In the genomic region with DNA sequence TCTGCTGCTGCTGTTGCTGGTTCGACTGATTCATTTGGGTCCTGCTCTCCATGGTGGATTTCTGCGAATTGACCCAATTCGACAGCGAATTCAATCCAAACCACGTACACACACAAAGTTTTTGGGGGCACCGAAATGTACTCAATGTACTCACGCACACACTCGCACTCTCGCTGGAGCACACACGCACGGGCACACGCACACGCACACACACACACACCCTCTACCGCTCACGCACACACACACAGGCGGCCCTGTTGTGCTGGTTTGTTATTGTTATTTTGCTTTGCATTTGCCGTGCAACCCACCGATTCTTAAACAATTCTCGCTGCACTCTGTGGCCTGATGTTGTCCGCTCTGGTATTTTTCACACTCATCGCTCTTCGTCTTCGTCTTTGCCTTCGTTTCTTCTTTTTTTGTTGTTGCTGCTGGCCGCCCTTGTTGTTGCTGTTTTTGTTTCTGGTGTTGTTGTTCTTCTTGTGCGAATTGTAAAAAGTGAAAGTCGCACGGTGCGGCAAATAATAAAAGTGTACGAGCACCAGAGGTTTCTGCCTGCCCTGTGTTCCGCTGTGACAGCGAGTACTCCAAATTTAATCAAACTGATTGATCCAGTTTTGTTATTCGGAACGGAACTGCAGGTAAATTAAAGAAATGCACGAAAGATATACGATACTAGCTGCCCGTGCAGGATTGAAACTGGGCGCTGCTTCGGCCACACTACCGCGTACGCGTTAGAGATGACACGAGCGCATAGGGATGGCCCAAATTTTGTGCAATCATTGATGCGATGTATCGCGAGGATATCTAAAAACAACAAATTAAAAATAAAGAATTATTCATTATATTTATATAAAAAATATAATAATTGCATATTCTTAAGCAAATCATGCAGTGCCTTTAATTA, we compare ENCODE assay signal across 6 fruit fly cellular contexts.
TF ChIP-seq lines count a peak whose summit lies in the region.

TSS of gene CG3744 (minus strand) at position 716 of the 904 bp plus-strand sequence.

- TF ChIP-seq CTCF in whole organism, embryonic (GFP tag; optimal IDR thresholded peaks at IDR 0.05; lab: Kevin White, UChicago): no peak

TF ChIP-seq in whole organism, 6 proteins besides CTCF, POLR2A, EP300 and RAD21:
- TF ChIP-seq psq (optimal IDR thresholded peaks at IDR 0.05; lab: Kevin White, UChicago) (no peak), CG8478 (optimal IDR thresholded peaks at IDR 0.05; lab: Kevin White, UChicago) (peak; percentile 59), Dll (optimal IDR thresholded peaks at IDR 0.05; lab: Kevin White, UChicago) (no peak), EcR (GFP tag; optimal IDR thresholded peaks at IDR 0.05; lab: Kevin White, UChicago) (no peak), pan (optimal IDR thresholded peaks at IDR 0.05; lab: Kevin White, UChicago) (no peak)

TF ChIP-seq in whole organism, adult, 20 proteins besides CTCF, POLR2A, EP300 and RAD21 (continues in another document):
- TF ChIP-seq Clk (GFP tag; optimal IDR thresholded peaks at IDR 0.05; lab: Kevin White, UChicago): peak; percentile 82
- peak; percentile 72 for TF ChIP-seq CG5204 (GFP tag; optimal IDR thresholded peaks at IDR 0.05; lab: Kevin White, UChicago)
- no peak for TF ChIP-seq kay (GFP tag; lab: Kevin White, UChicago; ENCODE audit: borderline replicate concordance)
- peak; percentile 87 for TF ChIP-seq CG7045 (GFP tag; optimal IDR thresholded peaks at IDR 0.05; lab: Kevin White, UChicago)
- peak; percentile 84 for TF ChIP-seq ovo (GFP tag; optimal IDR thresholded peaks at IDR 0.05; lab: Kevin White, UChicago)
- peak; percentile 80 for TF ChIP-seq bab1 (GFP tag; optimal IDR thresholded peaks at IDR 0.05; lab: Kevin White, UChicago)
- TF ChIP-seq tj (GFP tag; optimal IDR thresholded peaks at IDR 0.05; lab: Kevin White, UChicago): peak; percentile 34
- no peak for TF ChIP-seq Mnt (GFP tag; optimal IDR thresholded peaks at IDR 0.05; lab: Kevin White, UChicago)
- TF ChIP-seq CG14711 (tag; optimal IDR thresholded peaks at IDR 0.05; lab: Kevin White, UChicago): peak; percentile 70
- peak; percentile 84 for TF ChIP-seq toe (GFP tag; optimal IDR thresholded peaks at IDR 0.05; lab: Kevin White, UChicago)
- peak; percentile 81 for TF ChIP-seq CG11617 (GFP tag; optimal IDR thresholded peaks at IDR 0.05; lab: Kevin White, UChicago)
- TF ChIP-seq cnc (optimal IDR thresholded peaks at IDR 0.05; lab: Kevin White, UChicago): no peak
- TF ChIP-seq CG7101 (tag; optimal IDR thresholded peaks at IDR 0.05; lab: Kevin White, UChicago): peak; percentile 83
- peak; percentile 80 for TF ChIP-seq CG1620 (GFP tag; optimal IDR thresholded peaks at IDR 0.05; lab: Kevin White, UChicago)
- TF ChIP-seq Hr96 (GFP tag; optimal IDR thresholded peaks at IDR 0.05; lab: Kevin White, UChicago): peak; percentile 50

TF ChIP-seq in whole organism, embryonic, 481 proteins besides CTCF, POLR2A, EP300 and RAD21 (continues in another document):
- TF ChIP-seq pros (GFP tag; optimal IDR thresholded peaks at IDR 0.05; lab: Kevin White, UChicago): no peak
- peak; percentile 37 for TF ChIP-seq luna (GFP tag; optimal IDR thresholded peaks at IDR 0.05; lab: Kevin White, UChicago)
- 0 out of 2 replicates have a peak, but pooled peaks have one; percentile 9 for TF ChIP-seq Dip2 (GFP tag; IDR thresholded peaks at IDR 0.05; lab: Robert Waterston, UW)
- peak; percentile 28 for TF ChIP-seq CG31388 (GFP tag; optimal IDR thresholded peaks at IDR 0.05; lab: Kevin White, UChicago)
- TF ChIP-seq disco-r (GFP tag; optimal IDR thresholded peaks at IDR 0.05; lab: Kevin White, UChicago): no peak
- peak; percentile 98 for TF ChIP-seq Gug (GFP tag; IDR thresholded peaks at IDR 0.05; lab: Robert Waterston, UW)
- peak; percentile 79 for TF ChIP-seq CG7357 (GFP tag; IDR thresholded peaks at IDR 0.05; lab: Robert Waterston, UW)
- TF ChIP-seq CG17359 (tag; optimal IDR thresholded peaks at IDR 0.05; lab: Kevin White, UChicago): peak; percentile 90
- TF ChIP-seq da (GFP tag; optimal IDR thresholded peaks at IDR 0.05; lab: Kevin White, UChicago): no peak
- peak; percentile 93 for TF ChIP-seq CG32772 (GFP tag; IDR thresholded peaks at IDR 0.05; lab: Robert Waterston, UW)
- peak; percentile 27 for TF ChIP-seq CG3163 (GFP tag; optimal IDR thresholded peaks at IDR 0.05; lab: Kevin White, UChicago)
- peak; percentile 11 for TF ChIP-seq CG4707 (GFP tag; optimal IDR thresholded peaks at IDR 0.05; lab: Kevin White, UChicago)
- TF ChIP-seq caup (GFP tag; optimal IDR thresholded peaks at IDR 0.05; lab: Kevin White, UChicago; ENCODE audit: severe bottlenecking): peak; percentile 93
- peak; percentile 54 for TF ChIP-seq CG9437 (GFP tag; optimal IDR thresholded peaks at IDR 0.05; lab: Kevin White, UChicago)
- no peak for TF ChIP-seq CG4282 (GFP tag; optimal IDR thresholded peaks at IDR 0.05; lab: Kevin White, UChicago)

TF ChIP-seq in whole organism, prepupa, 60 proteins besides CTCF, POLR2A, EP300 and RAD21 (continues in another document):
- TF ChIP-seq CG8632 (GFP tag; optimal IDR thresholded peaks at IDR 0.05; lab: Kevin White, UChicago): peak; percentile 72
- peak; percentile 71 for TF ChIP-seq dsx (GFP tag; optimal IDR thresholded peaks at IDR 0.05; lab: Kevin White, UChicago; ENCODE audit: poor library complexity, severe bottlenecking)
- peak; percentile 79 for TF ChIP-seq dac (GFP tag; optimal IDR thresholded peaks at IDR 0.05; lab: Kevin White, UChicago)
- no peak for TF ChIP-seq fd85E (GFP tag; optimal IDR thresholded peaks at IDR 0.05; lab: Kevin White, UChicago)
- no peak for TF ChIP-seq vri (GFP tag; optimal IDR thresholded peaks at IDR 0.05; lab: Kevin White, UChicago)
- peak; percentile 31 for TF ChIP-seq fd59A (GFP tag; optimal IDR thresholded peaks at IDR 0.05; lab: Kevin White, UChicago)
- no peak for TF ChIP-seq CG1621 (tag; optimal IDR thresholded peaks at IDR 0.05; lab: Kevin White, UChicago)
- peak; percentile 58 for TF ChIP-seq Sox15 (GFP tag; optimal IDR thresholded peaks at IDR 0.05; lab: Kevin White, UChicago)
- peak; percentile 84 for TF ChIP-seq CG3032 (tag; optimal IDR thresholded peaks at IDR 0.05; lab: Kevin White, UChicago)
- TF ChIP-seq Hr4 (GFP tag; optimal IDR thresholded peaks at IDR 0.05; lab: Kevin White, UChicago): peak; percentile 74
- TF ChIP-seq Gug (GFP tag; IDR thresholded peaks at IDR 0.05; lab: Robert Waterston, UW): peak; percentile 86
- peak; percentile 47 for TF ChIP-seq CG6808 (GFP tag; optimal IDR thresholded peaks at IDR 0.05; lab: Kevin White, UChicago)
- peak; percentile 99 for TF ChIP-seq Blimp-1 (GFP tag; optimal IDR thresholded peaks at IDR 0.05; lab: Kevin White, UChicago)
- TF ChIP-seq pdm3 (GFP tag; optimal IDR thresholded peaks at IDR 0.05; lab: Kevin White, UChicago): no peak
- no peak for TF ChIP-seq CG4318 (GFP tag; optimal IDR thresholded peaks at IDR 0.05; lab: Kevin White, UChicago)
- peak; percentile 73 for TF ChIP-seq CG15336 (GFP tag; IDR thresholded peaks at IDR 0.05; lab: Robert Waterston, UW)

TF ChIP-seq in whole organism, pupa, 21 proteins besides CTCF, POLR2A, EP300 and RAD21 (continues in another document):
- TF ChIP-seq CG8159 (tag; optimal IDR thresholded peaks at IDR 0.05; lab: Kevin White, UChicago) (peak; percentile 80), Snoo (tag; optimal IDR thresholded peaks at IDR 0.05; lab: Kevin White, UChicago) (peak; percentile 83), CG34367 (tag; optimal IDR thresholded peaks at IDR 0.05; lab: Kevin White, UChicago) (peak; percentile 64), Ets98B (GFP tag; IDR thresholded peaks at IDR 0.05; lab: Robert Waterston, UW) (peak; percentile 94), CG10348 (GFP tag; IDR thresholded peaks at IDR 0.05; lab: Robert Waterston, UW) (peak; percentile 67), CG13204 (GFP tag; optimal IDR thresholded peaks at IDR 0.05; lab: Kevin White, UChicago) (peak; percentile 70), CG15710 (tag; optimal IDR thresholded peaks at IDR 0.05; lab: Kevin White, UChicago) (peak; percentile 81), rn (GFP tag; IDR thresholded peaks at IDR 0.05; lab: Robert Waterston, UW) (peak; percentile 76), EcR (GFP tag; optimal IDR thresholded peaks at IDR 0.05; lab: Kevin White, UChicago) (no peak), CG4496 (GFP tag; IDR thresholded peaks at IDR 0.05; lab: Robert Waterston, UW) (peak; percentile 95), CG17806 (tag; optimal IDR thresholded peaks at IDR 0.05; lab: Kevin White, UChicago) (peak; percentile 81), CG12605 (GFP tag; IDR thresholded peaks at IDR 0.05; lab: Robert Waterston, UW) (peak; percentile 54; the same call in 1 of the 2 replicates), CG32121 (GFP tag; IDR thresholded peaks at IDR 0.05; lab: Robert Waterston, UW) (peak; percentile 90), CG8301 (tag; optimal IDR thresholded peaks at IDR 0.05; lab: Kevin White, UChicago) (peak; percentile 74), gl (tag; optimal IDR thresholded peaks at IDR 0.05; lab: Kevin White, UChicago) (peak; percentile 8), D1 (tag; optimal IDR thresholded peaks at IDR 0.05; lab: Kevin White, UChicago) (no peak), Pif1B (GFP tag; optimal IDR thresholded peaks at IDR 0.05; lab: Kevin White, UChicago) (peak; percentile 66)

TF ChIP-seq in whole organism, wandering third instar larva, 38 proteins besides CTCF, POLR2A, EP300 and RAD21 (continues in another document):
- TF ChIP-seq pan (optimal IDR thresholded peaks at IDR 0.05; lab: Kevin White, UChicago) (no peak), N (GFP tag; optimal IDR thresholded peaks at IDR 0.05; lab: Kevin White, UChicago) (peak; percentile 70), dmrt93B (GFP tag; optimal IDR thresholded peaks at IDR 0.05; lab: Kevin White, UChicago) (peak; percentile 78), brk (GFP tag; optimal IDR thresholded peaks at IDR 0.05; lab: Kevin White, UChicago) (no peak), Abd-B (GFP tag; optimal IDR thresholded peaks at IDR 0.05; lab: Kevin White, UChicago) (no peak), Dfd (GFP tag; optimal IDR thresholded peaks at IDR 0.05; lab: Kevin White, UChicago) (no peak), Jra (GFP tag; optimal IDR thresholded peaks at IDR 0.05; lab: Kevin White, UChicago) (no peak), Myc (optimal IDR thresholded peaks at IDR 0.05; lab: Kevin White, UChicago) (no peak), Vsx2 (GFP tag; optimal IDR thresholded peaks at IDR 0.05; lab: Kevin White, UChicago; ENCODE audit: partially characterized antibody) (no peak), HLH106 (tag; optimal IDR thresholded peaks at IDR 0.05; lab: Kevin White, UChicago) (peak; percentile 90), br (GFP tag; optimal IDR thresholded peaks at IDR 0.05; lab: Kevin White, UChicago) (peak; percentile 57), CrebA (GFP tag; optimal IDR thresholded peaks at IDR 0.05; lab: Kevin White, UChicago; ENCODE audit: borderline replicate concordance) (no peak), fru (GFP tag; optimal IDR thresholded peaks at IDR 0.05; lab: Kevin White, UChicago) (peak; percentile 59), lola (GFP tag; optimal IDR thresholded peaks at IDR 0.05; lab: Kevin White, UChicago) (no peak), usp (GFP tag; optimal IDR thresholded peaks at IDR 0.05; lab: Kevin White, UChicago) (no peak), GATAd (GFP tag; optimal IDR thresholded peaks at IDR 0.05; lab: Kevin White, UChicago) (peak; percentile 53), foxo (GFP tag; optimal IDR thresholded peaks at IDR 0.05; lab: Kevin White, UChicago) (peak in 1 of 2 experiments; percentile 87), rgr (GFP tag; optimal IDR thresholded peaks at IDR 0.05; lab: Kevin White, UChicago) (peak; percentile 81), Mio (GFP tag; optimal IDR thresholded peaks at IDR 0.05; lab: Kevin White, UChicago) (no peak)
